Worm (Caenorhabditis elegans) whole organism, L4 larva: ENCODE data around the gene pas-6.
A peak's percentile ranks its signal among the peaks of the same experiment; 100 is the strongest.

Experiments
- D1046.2 ChIP-seq: fragments of 200-800 bp; sonication (Bioruptor generic); IDR thresholded peaks from 2 replicates; pipeline ENCODE4 v1.3.6; 2022; ENCODE audit warnings: missing genetic modification characterization, missing compliant biosample characterization
- F37D6.2 ChIP-seq: sonication (generic microtip); optimal IDR thresholded peaks from 2 replicates; lab custom pipeline; 2016; ENCODE audit warnings: mild to moderate bottlenecking, missing genetic modification characterization, missing compliant biosample characterization
- T26A8.4 ChIP-seq: fragments of 200-800 bp; sonication (Bioruptor generic); IDR thresholded peaks from 2 replicates; pipeline ENCODE4 v1.3.6; 2022; ENCODE audit warnings: missing genetic modification characterization, missing compliant biosample characterization
- Y105C5A.15 ChIP-seq: fragments of 200-800 bp; sonication (Bioruptor generic); IDR thresholded peaks from 2 replicates; pipeline ENCODE4 v1.3.6; 2022; ENCODE audit warnings: missing genetic modification characterization, missing compliant biosample characterization
- Y5F2A.4 ChIP-seq: fragments of 200-800 bp; sonication (Bioruptor generic); optimal IDR thresholded peaks from 2 replicates; lab custom pipeline; 2018; ENCODE audit warnings: mild to moderate bottlenecking, missing genetic modification characterization, missing compliant biosample characterization
- aly-2 ChIP-seq: sonication (generic microtip); optimal IDR thresholded peaks from 2 replicates; lab custom pipeline; 2018; ENCODE audit warnings: missing biosample characterization, missing genetic modification characterization
- ceh-20 ChIP-seq: fragments of 200-800 bp; sonication (Bioruptor generic); IDR thresholded peaks from 2 replicates; pipeline ENCODE4 v1.3.6; 2022; ENCODE audit warnings: missing genetic modification reagents, missing genetic modification characterization, missing compliant biosample characterization
- ceh-28 ChIP-seq: fragments of 150-350 bp; optimal IDR thresholded peaks from 2 replicates; lab custom pipeline; 2014; ENCODE audit warnings: missing biosample characterization, missing genetic modification reagents, missing genetic modification characterization
- ceh-62 ChIP-seq: sonication (generic microtip); optimal IDR thresholded peaks from 2 replicates; lab custom pipeline; 2017; ENCODE audit warnings: missing biosample characterization, missing genetic modification characterization
- ces-1 ChIP-seq: fragments of 150-350 bp; sonication (generic microtip); optimal IDR thresholded peaks from 4 replicates; lab custom pipeline; 2014; ENCODE audit warnings: missing biosample characterization, missing genetic modification reagents, missing genetic modification characterization
- daf-16 ChIP-seq, 3 experiments: sonication (generic microtip); optimal IDR thresholded peaks; 2 replicates each; lab custom pipeline; 2016 to 2017; ENCODE audit warnings: missing genetic modification characterization in 3 of 3, missing genetic modification reagents in 3 of 3, mild to moderate bottlenecking in 2 of 3, missing compliant biosample characterization in 2 of 3, missing biosample characterization in 1 of 3, moderate library complexity in 1 of 3
- dmd-8 ChIP-seq: fragments of 200-800 bp; sonication (Bioruptor generic); IDR thresholded peaks from 2 replicates; pipeline ENCODE4 v1.3.6; 2022; ENCODE audit warnings: missing genetic modification characterization, missing compliant biosample characterization
- dmd-9 ChIP-seq: fragments of 200-800 bp; sonication (Bioruptor generic); IDR thresholded peaks from 2 replicates; pipeline ENCODE4 v1.3.6; 2022; ENCODE audit warnings: missing genetic modification reagents, missing genetic modification characterization, missing compliant biosample characterization
- dpl-1 ChIP-seq: fragments of 150-350 bp; optimal IDR thresholded peaks from 2 replicates; lab custom pipeline; 2014; ENCODE audit warnings: missing biosample characterization, missing genetic modification reagents, missing genetic modification characterization
- egl-27 ChIP-seq: sonication (generic microtip); optimal IDR thresholded peaks from 3 replicates; lab custom pipeline; 2017; ENCODE audit warnings: missing biosample characterization, missing genetic modification reagents, missing genetic modification characterization
- fkh-10 ChIP-seq: fragments of 150-350 bp; optimal IDR thresholded peaks from 2 replicates; lab custom pipeline; 2014; ENCODE audit warnings: missing biosample characterization, missing genetic modification reagents, missing genetic modification characterization
- fos-1 ChIP-seq: fragments of 150-350 bp; optimal IDR thresholded peaks from 2 replicates; lab custom pipeline; 2014; ENCODE audit warnings: missing biosample characterization, missing genetic modification characterization
- gei-8 ChIP-seq: fragments of 200-800 bp; sonication (Bioruptor generic); optimal IDR thresholded peaks from 2 replicates; lab custom pipeline; 2018; ENCODE audit warnings: mild to moderate bottlenecking, missing genetic modification characterization, missing compliant biosample characterization
- hlh-30 ChIP-seq: sonication (generic microtip); optimal IDR thresholded peaks from 2 replicates; lab custom pipeline; 2017; ENCODE audit warnings: antibody characterized with exemption, mild to moderate bottlenecking, missing genetic modification characterization, missing compliant biosample characterization; ENCODE audit not compliant: insufficient read depth
- jun-1 ChIP-seq: fragments of 150-350 bp; optimal IDR thresholded peaks from 2 replicates; lab custom pipeline; 2014; ENCODE audit warnings: missing biosample characterization, missing genetic modification reagents, missing genetic modification characterization
- lim-7 ChIP-seq: fragments of 200-800 bp; sonication (Bioruptor generic); IDR thresholded peaks from 2 replicates; pipeline ENCODE4 v1.3.6; 2022; ENCODE audit warnings: missing genetic modification characterization, missing compliant biosample characterization
- lin-1 ChIP-seq: fragments of 200-800 bp; sonication (Bioruptor generic); IDR thresholded peaks from 2 replicates; pipeline ENCODE4 v1.3.6; 2022; ENCODE audit warnings: missing genetic modification reagents, missing genetic modification characterization, missing compliant biosample characterization
- lin-15B ChIP-seq: fragments of 150-350 bp; sonication (generic microtip); optimal IDR thresholded peaks from 3 replicates; lab custom pipeline; 2014; ENCODE audit warnings: missing biosample characterization, missing genetic modification characterization
- lin-29 ChIP-seq: fragments of 200-800 bp; sonication (Bioruptor generic); IDR thresholded peaks from 2 replicates; pipeline ENCODE4 v1.3.6; 2022; ENCODE audit warnings: missing genetic modification reagents, missing genetic modification characterization, missing compliant biosample characterization
- lir-3 ChIP-seq: sonication (generic microtip); optimal IDR thresholded peaks from 2 replicates; lab custom pipeline; 2016; ENCODE audit warnings: mild to moderate bottlenecking, missing genetic modification characterization, missing compliant biosample characterization
- lsy-2 ChIP-seq, 2 experiments: fragments of 150-350 bp in 1 of 2; sonication (generic microtip) in 1 of 2; optimal IDR thresholded peaks; 2 replicates each; lab custom pipeline; 2014 to 2017; ENCODE audit warnings: missing biosample characterization in 2 of 2, missing genetic modification characterization in 2 of 2
- madf-5 ChIP-seq, 2 experiments: fragments of 200-800 bp; sonication (Bioruptor generic); IDR thresholded peaks; 2 replicates each; pipeline ENCODE4 v1.3.6; 2022; ENCODE audit warnings: missing compliant biosample characterization in 2 of 2, missing genetic modification characterization in 2 of 2
- mdl-1 ChIP-seq, 2 experiments: fragments of 150-350 bp in 1 of 2; sonication (generic microtip) in 1 of 2; optimal IDR thresholded peaks; 2 replicates each; lab custom pipeline; 2014 to 2017; ENCODE audit warnings: missing biosample characterization in 2 of 2, missing genetic modification characterization in 2 of 2
- mep-1 ChIP-seq: fragments of 150-350 bp; sonication (generic microtip); optimal IDR thresholded peaks from 3 replicates; lab custom pipeline; 2014; ENCODE audit warnings: missing biosample characterization, missing genetic modification characterization
- nhr-10 ChIP-seq: fragments of 150-350 bp; optimal IDR thresholded peaks from 2 replicates; lab custom pipeline; 2014; ENCODE audit warnings: missing biosample characterization, missing genetic modification characterization
- nhr-11 ChIP-seq: fragments of 150-350 bp; optimal IDR thresholded peaks from 2 replicates; lab custom pipeline; 2014; ENCODE audit warnings: missing biosample characterization, missing genetic modification characterization
- nhr-111 ChIP-seq: fragments of 200-800 bp; sonication (Bioruptor generic); optimal IDR thresholded peaks from 2 replicates; lab custom pipeline; 2018; ENCODE audit warnings: mild to moderate bottlenecking, missing genetic modification characterization, missing compliant biosample characterization
- nhr-237 ChIP-seq: sonication (generic microtip); optimal IDR thresholded peaks from 2 replicates; lab custom pipeline; 2017; ENCODE audit warnings: missing biosample characterization, missing genetic modification characterization
- nhr-25 ChIP-seq: sonication (generic microtip); optimal IDR thresholded peaks from 2 replicates; lab custom pipeline; 2017; ENCODE audit warnings: missing genetic modification characterization, mild to moderate bottlenecking, missing compliant biosample characterization, antibody characterized with exemption, moderate library complexity, borderline replicate concordance; ENCODE audit not compliant: insufficient read depth
- nhr-41 ChIP-seq: fragments of 200-800 bp; sonication (Bioruptor generic); IDR thresholded peaks from 2 replicates; pipeline ENCODE4 v1.3.6; 2022; ENCODE audit warnings: missing genetic modification reagents, missing genetic modification characterization, missing compliant biosample characterization
- nhr-42 ChIP-seq: fragments of 200-800 bp; sonication (Bioruptor generic); IDR thresholded peaks from 2 replicates; pipeline ENCODE4 v1.3.6; 2022; ENCODE audit warnings: missing genetic modification characterization, missing compliant biosample characterization
- nhr-6 ChIP-seq: fragments of 150-350 bp; optimal IDR thresholded peaks from 2 replicates; lab custom pipeline; 2014; ENCODE audit warnings: missing biosample characterization, missing genetic modification characterization
- nhr-77 ChIP-seq: fragments of 150-350 bp; optimal IDR thresholded peaks from 2 replicates; lab custom pipeline; 2014; ENCODE audit warnings: missing biosample characterization, missing genetic modification characterization
- pqm-1 ChIP-seq: sonication (generic microtip); optimal IDR thresholded peaks from 2 replicates; lab custom pipeline; 2017; ENCODE audit warnings: missing biosample characterization, missing genetic modification characterization
- rbr-2 ChIP-seq: sonication (generic microtip); optimal IDR thresholded peaks from 2 replicates; lab custom pipeline; 2016; ENCODE audit warnings: missing genotype, missing genetic modification characterization, missing compliant biosample characterization
- saeg-2 ChIP-seq: fragments of 200-800 bp; sonication (Bioruptor generic); IDR thresholded peaks from 2 replicates; pipeline ENCODE4 v1.3.6; 2022; ENCODE audit warnings: missing genetic modification reagents, missing genetic modification characterization, missing compliant biosample characterization
- skn-1 ChIP-seq: fragments of 150-350 bp; optimal IDR thresholded peaks from 2 replicates; lab custom pipeline; 2014; ENCODE audit warnings: missing biosample characterization, missing genetic modification characterization
- snpc-4 ChIP-seq: fragments of 150-350 bp; optimal IDR thresholded peaks from 2 replicates; lab custom pipeline; 2014; ENCODE audit warnings: missing biosample characterization, missing genetic modification characterization
- spr-1 ChIP-seq: sonication (generic microtip); optimal IDR thresholded peaks from 2 replicates; lab custom pipeline; 2016; ENCODE audit warnings: mild to moderate bottlenecking, missing genetic modification characterization, missing compliant biosample characterization
- spr-3 ChIP-seq: fragments of 200-800 bp; sonication (Bioruptor generic); optimal IDR thresholded peaks from 2 replicates; lab custom pipeline; 2018; ENCODE audit warnings: mild to moderate bottlenecking, missing genetic modification characterization, missing compliant biosample characterization
- tag-97 ChIP-seq: fragments of 200-800 bp; sonication (Bioruptor generic); IDR thresholded peaks from 2 replicates; pipeline ENCODE4 v1.3.6; 2022; ENCODE audit warnings: missing genetic modification characterization, missing compliant biosample characterization
- tra-1 ChIP-seq: fragments of 200-800 bp; sonication (Bioruptor generic); IDR thresholded peaks from 2 replicates; pipeline ENCODE4 v1.3.6; 2022; ENCODE audit warnings: missing genetic modification reagents, missing genetic modification characterization, missing compliant biosample characterization
- unc-39 ChIP-seq: sonication (generic microtip); optimal IDR thresholded peaks from 2 replicates; lab custom pipeline; 2017; ENCODE audit warnings: missing biosample characterization, missing genetic modification characterization
- zag-1 ChIP-seq: fragments of 150-350 bp; optimal IDR thresholded peaks from 2 replicates; lab custom pipeline; 2014; ENCODE audit warnings: missing biosample characterization, missing genetic modification characterization
- zfp-3 ChIP-seq: fragments of 200-800 bp; sonication (Bioruptor generic); conservative IDR thresholded peaks from 2 replicates; pipeline ENCODE4 v1.3.6; 2022; ENCODE audit warnings: missing genetic modification reagents, missing genetic modification characterization, missing compliant biosample characterization
- zip-11 ChIP-seq: fragments of 200-800 bp; sonication (Bioruptor generic); IDR thresholded peaks from 2 replicates; pipeline ENCODE4 v1.3.6; 2022; ENCODE audit warnings: missing genetic modification characterization, missing compliant biosample characterization
- zip-2 ChIP-seq: fragments of 150-350 bp; optimal IDR thresholded peaks from 2 replicates; lab custom pipeline; 2014; ENCODE audit warnings: missing biosample characterization, missing genetic modification characterization
- ztf-11 ChIP-seq: fragments of 150-350 bp; optimal IDR thresholded peaks from 2 replicates; lab custom pipeline; 2014; ENCODE audit warnings: missing biosample characterization, missing genetic modification characterization

Gene pas-6

DNA sequence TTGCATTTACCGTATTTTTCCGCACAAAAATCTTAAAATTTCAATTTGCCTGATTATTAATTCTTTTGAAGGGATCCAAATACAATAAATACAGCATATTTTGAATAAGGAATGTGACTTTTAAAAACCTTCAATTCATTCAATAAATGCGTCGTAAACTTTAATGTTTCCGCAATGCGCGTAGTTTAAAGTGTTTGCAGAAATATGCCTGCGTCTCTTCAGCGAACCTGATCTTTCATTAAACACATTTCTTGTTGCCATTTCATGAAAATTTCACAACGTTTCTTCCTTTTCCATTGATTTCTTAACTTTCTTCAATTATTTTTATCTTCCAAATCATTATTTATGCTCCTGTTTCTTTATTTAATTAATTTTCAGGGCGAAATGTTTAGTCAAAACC lies 8.2 kb upstream of the pas-6 start, which contains the start of gene vps-37:
Gene vps-37, plus strand, starts transcription at position 378 of the 400 bp plus-strand sequence.
- TF ChIP-seq tra-1 (GFP tag; lab: Robert Waterston, UW) (0 out of 2 replicates have a peak, but pooled peaks have one; percentile 19), dpl-1 (peak; percentile 85), ztf-11 (tag; lab: Kevin White, UChicago) (no peak), ces-1 (GFP tag; lab: Kevin White, UChicago) (no peak), nhr-77 (tag; lab: Kevin White, UChicago) (peak; percentile 42), nhr-6 (tag; lab: Kevin White, UChicago) (peak; percentile 54), dmd-8 (GFP tag; lab: Robert Waterston, UW) (no peak), lin-29 (GFP tag; lab: Robert Waterston, UW) (no peak), saeg-2 (GFP tag; lab: Robert Waterston, UW) (no peak), rbr-2 (tag; lab: Kevin White, UChicago) (peak; percentile 45), fos-1 (tag; lab: Kevin White, UChicago) (no peak), F37D6.2 (tag; lab: Kevin White, UChicago) (no peak), hlh-30 (tag; lab: Kevin White, UChicago) (peak; percentile 52), unc-39 (tag; lab: Kevin White, UChicago) (no peak), jun-1 (tag; lab: Kevin White, UChicago) (no peak), nhr-41 (GFP tag; lab: Robert Waterston, UW) (no peak), mep-1 (peak; percentile 84), lsy-2 (tag; optimal IDR thresholded peaks at IDR 0.05; lab: Kevin White, UChicago) (peak in 1 of 2 experiments; percentile 92), ceh-28 (tag; lab: Kevin White, UChicago) (no peak), lin-1 (GFP tag; lab: Robert Waterston, UW) (no peak), zip-2 (tag; lab: Kevin White, UChicago) (no peak), skn-1 (tag; lab: Kevin White, UChicago) (no peak), nhr-237 (tag; lab: Kevin White, UChicago) (no peak), spr-1 (tag; lab: Kevin White, UChicago) (no peak), dmd-9 (GFP tag; lab: Robert Waterston, UW) (no peak), nhr-111 (no peak), D1046.2 (GFP tag; lab: Robert Waterston, UW) (no peak), snpc-4 (tag; lab: Kevin White, UChicago) (no peak), lir-3 (tag; lab: Kevin White, UChicago) (no peak), nhr-10 (tag; lab: Kevin White, UChicago) (no peak), Y105C5A.15 (GFP tag; lab: Robert Waterston, UW) (no peak), zip-11 (GFP tag; lab: Robert Waterston, UW) (no peak), Y5F2A.4 (GFP tag; lab: Kevin White, UChicago) (no peak), nhr-25 (tag; lab: Kevin White, UChicago) (no peak), lin-15B (no peak), nhr-11 (peak; percentile 63), fkh-10 (GFP tag; lab: Kevin White, UChicago) (no peak), daf-16 (GFP tag; optimal IDR thresholded peaks at IDR 0.05; lab: Kevin White, UChicago) (no peak), daf-16 (tag; optimal IDR thresholded peaks at IDR 0.05; lab: Kevin White, UChicago) (peak; percentile 70), zag-1 (tag; lab: Kevin White, UChicago) (no peak), gei-8 (GFP tag; lab: Kevin White, UChicago) (no peak), nhr-42 (no peak), ceh-20 (GFP tag; lab: Robert Waterston, UW) (no peak), madf-5 (GFP tag; IDR thresholded peaks at IDR 0.05; lab: Robert Waterston, UW) (no peak), spr-3 (GFP tag; lab: Kevin White, UChicago) (no peak), tag-97 (GFP tag; lab: Robert Waterston, UW) (no peak), mdl-1 (tag; optimal IDR thresholded peaks at IDR 0.05; lab: Kevin White, UChicago) (peak in 1 of 2 experiments; percentile 23), pqm-1 (tag; lab: Kevin White, UChicago) (no peak), lim-7 (GFP tag; lab: Robert Waterston, UW) (no peak), aly-2 (tag; lab: Kevin White, UChicago) (no peak), egl-27 (tag; lab: Kevin White, UChicago) (no peak), T26A8.4 (GFP tag; lab: Robert Waterston, UW) (peak; percentile 36), zfp-3 (GFP tag; lab: Robert Waterston, UW) (no peak), ceh-62 (tag; lab: Kevin White, UChicago) (no peak)
